Worm (Caenorhabditis elegans): ENCODE measurements around the gene T04F3.4.

T04F3.4 gene

ce11 chrV:11769646-11770045 lies 6.8 kb upstream of the T04F3.4 start:
- TF ChIP-seq lim-7 (GFP tag; IDR thresholded peaks at IDR 0.05) (no peak), ceh-20 (GFP tag; IDR thresholded peaks at IDR 0.05) (no peak), daf-19 (GFP tag; conservative IDR thresholded peaks at IDR 0.05) (0 out of 2 replicates have a peak, but pooled peaks have one; percentile 34), ceh-32 (tag; optimal IDR thresholded peaks at IDR 0.05; ENCODE audit: poor library complexity) (no peak), ama-1 (optimal IDR thresholded peaks at IDR 0.05) (no peak), zfp-3 (GFP tag; conservative IDR thresholded peaks at IDR 0.05) (no peak), aha-1 (tag) (peak; percentile 55), lin-1 (GFP tag; IDR thresholded peaks at IDR 0.05) (no peak), hmg-1.1 (GFP tag; IDR thresholded peaks at IDR 0.05) (no peak), F44E2.7 (GFP tag; IDR thresholded peaks at IDR 0.05) (no peak), lin-13 (GFP tag; optimal IDR thresholded peaks at IDR 0.05) (no peak), unc-62 (GFP tag; optimal IDR thresholded peaks at IDR 0.05 in 1 of 2) (peak in 1 of 2 experiments; percentile 92), unc-62 (tag; optimal IDR thresholded peaks at IDR 0.05) (no peak), Y75B8A.6 (GFP tag; IDR thresholded peaks at IDR 0.05) (no peak), php-3 (GFP tag; IDR thresholded peaks at IDR 0.05) (no peak), hlh-11 (tag; optimal IDR thresholded peaks at IDR 0.05) (no peak)

DNA sequence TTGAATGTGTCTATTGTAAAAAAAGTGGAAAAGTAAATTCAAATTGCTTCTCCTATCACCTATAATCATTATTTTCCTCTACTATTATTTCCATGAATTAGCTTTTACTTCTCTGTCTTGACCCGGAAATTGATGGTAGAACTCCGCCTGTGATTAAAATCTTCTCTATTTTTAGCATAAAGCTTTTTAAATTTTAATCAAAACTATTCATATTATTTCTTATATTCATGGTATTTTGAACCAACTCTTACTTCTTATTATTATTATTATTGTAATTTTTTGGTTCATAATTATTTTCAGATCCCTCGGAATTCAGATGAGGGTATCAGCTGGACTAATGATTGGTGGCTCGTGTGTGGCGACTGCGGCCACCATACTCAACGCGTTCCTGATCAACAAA lies 4.2 kb upstream of the T04F3.4 start, which contains the start of gene sel-11:
Gene sel-11 (plus strand): TSS at position 301 of the 400 bp plus-strand sequence.
- no peak for TF ChIP-seq lir-3 (tag; optimal IDR thresholded peaks at IDR 0.05)
- TF ChIP-seq mdl-1 (tag; optimal IDR thresholded peaks at IDR 0.05) = no peak
- TF ChIP-seq ztf-11 (tag; optimal IDR thresholded peaks at IDR 0.05) = no peak
- TF ChIP-seq nhr-102 (tag; optimal IDR thresholded peaks at IDR 0.05) = no peak
- TF ChIP-seq unc-62 (GFP tag; optimal IDR thresholded peaks at IDR 0.05 in 1 of 2) = peak in 1 of 2 experiments; percentile 51
- no peak for TF ChIP-seq unc-62 (tag; optimal IDR thresholded peaks at IDR 0.05)
- TF ChIP-seq saeg-2 (GFP tag; IDR thresholded peaks at IDR 0.05) = no peak
- TF ChIP-seq lin-1 (GFP tag; IDR thresholded peaks at IDR 0.05) = no peak
- no peak for TF ChIP-seq pqm-1 (tag; optimal IDR thresholded peaks at IDR 0.05)
- no peak for TF ChIP-seq D1046.2 (GFP tag; IDR thresholded peaks at IDR 0.05)
- TF ChIP-seq lin-38 (GFP tag; IDR thresholded peaks at IDR 0.05) = peak; percentile 18; the same call in 1 of the 2 replicates

DNA sequence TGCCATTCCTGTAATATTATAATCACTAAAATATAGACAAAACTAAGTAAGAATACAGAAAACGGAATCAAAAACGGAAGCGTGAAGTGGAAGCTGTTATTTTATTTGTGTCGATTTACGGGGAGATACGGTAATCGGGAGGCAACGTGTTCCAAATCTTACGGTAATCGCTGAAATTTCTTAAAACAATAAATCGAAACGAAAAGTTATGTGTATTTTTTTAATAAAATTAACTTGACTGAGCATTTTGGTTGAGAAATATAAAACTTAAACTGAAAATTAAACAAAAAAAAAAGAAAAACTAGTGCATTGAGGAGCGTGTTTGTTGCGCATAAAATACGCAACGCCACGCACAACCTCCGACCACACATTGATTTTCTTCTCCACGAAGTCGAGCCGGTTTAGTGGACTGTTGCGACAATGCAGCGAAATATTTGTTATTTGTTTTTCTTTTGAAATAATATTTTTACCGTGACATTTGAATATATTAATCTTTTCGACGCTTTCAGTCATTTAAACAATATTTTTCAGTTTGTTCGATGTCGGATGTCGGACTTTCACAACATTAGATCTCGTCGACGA lies 1.6 kb upstream of the T04F3.4 start, which contains the start of the genes F55A11.1 and syx-5:
Gene F55A11.1 (minus strand): TSS at position 13 of the 582 bp plus-strand sequence.
Gene syx-5 (plus strand): TSS at position 532 of the 582 bp plus-strand sequence.
- TF ChIP-seq duxl-1 (tag; optimal IDR thresholded peaks at IDR 0.05; ENCODE audit: poor library complexity) (no peak), nhr-41 (GFP tag; IDR thresholded peaks at IDR 0.05) (no peak), ceh-28 (tag; optimal IDR thresholded peaks at IDR 0.05) (no peak), F37D6.2 (tag; optimal IDR thresholded peaks at IDR 0.05) (peak; percentile 75), daf-12 (tag; optimal IDR thresholded peaks at IDR 0.05) (no peak), saeg-2 (GFP tag; IDR thresholded peaks at IDR 0.05) (peak; percentile 69; the same call in 1 of the 2 replicates), lin-29 (GFP tag; IDR thresholded peaks at IDR 0.05) (peak; percentile 54; the same call in 1 of the 2 replicates), madf-9 (GFP tag; conservative IDR thresholded peaks at IDR 0.05) (no peak), D1046.2 (GFP tag; IDR thresholded peaks at IDR 0.05) (no peak), lin-38 (GFP tag; IDR thresholded peaks at IDR 0.05) (peak; percentile 79), dpl-1 (GFP tag; optimal IDR thresholded peaks at IDR 0.05) (peak; percentile 71), lsy-2 (tag; optimal IDR thresholded peaks at IDR 0.05) (peak; percentile 99 to 100), mdt-29 (GFP tag; IDR thresholded peaks at IDR 0.05) (no peak), ztf-11 (tag; optimal IDR thresholded peaks at IDR 0.05) (no peak), ceh-32 (tag; optimal IDR thresholded peaks at IDR 0.05; ENCODE audit: poor library complexity) (peak; percentile 42), pqm-1 (tag; optimal IDR thresholded peaks at IDR 0.05) (peak; percentile 7), php-3 (GFP tag; IDR thresholded peaks at IDR 0.05) (peak; percentile 64), hmg-1.1 (GFP tag; IDR thresholded peaks at IDR 0.05) (peak; percentile 95), dve-1 (tag; optimal IDR thresholded peaks at IDR 0.05; ENCODE audit: insufficient read depth) (peak; percentile 85), nhr-25 (tag; optimal IDR thresholded peaks at IDR 0.05; ENCODE audit: borderline replicate concordance, insufficient read depth) (no peak), nhr-48 (tag; optimal IDR thresholded peaks at IDR 0.05) (peak; percentile 87), ctbp-1 (GFP tag; IDR thresholded peaks at IDR 0.05) (peak; percentile 81), zip-2 (tag; optimal IDR thresholded peaks at IDR 0.05) (peak; percentile 33), nhr-6 (tag; optimal IDR thresholded peaks at IDR 0.05) (peak; percentile 59), ZK337.2 (GFP tag; IDR thresholded peaks at IDR 0.05) (no peak), nhr-10 (tag; optimal IDR thresholded peaks at IDR 0.05) (no peak), hif-1 (tag; optimal IDR thresholded peaks at IDR 0.05) (peak; percentile 22 to 63), F44E2.7 (GFP tag; IDR thresholded peaks at IDR 0.05) (no peak), fos-1 (tag; optimal IDR thresholded peaks at IDR 0.05) (no peak), unc-39 (tag; optimal IDR thresholded peaks at IDR 0.05) (no peak), mdl-1 (tag; optimal IDR thresholded peaks at IDR 0.05) (peak in 1 of 2 experiments; percentile 84)

Measured in whole organism, L4 larva.